Worm (Caenorhabditis elegans): ENCODE data around the gene C46A5.1.

C46A5.1 gene

ce11 chrIV:7800338-7800737 is 36.6 kb downstream of the C46A5.1 start:
- peak; percentile 21 for TF ChIP-seq F49E8.2 (tag; optimal IDR thresholded peaks at IDR 0.05; ENCODE audit: borderline replicate concordance)
- peak; percentile 61 for TF ChIP-seq snpc-1.2 (GFP tag; IDR thresholded peaks at IDR 0.05)
- no peak for TF ChIP-seq nhr-41 (GFP tag; IDR thresholded peaks at IDR 0.05)

- no peak for TF ChIP-seq php-3 (GFP tag; IDR thresholded peaks at IDR 0.05)
- TF ChIP-seq ctbp-1 (GFP tag; IDR thresholded peaks at IDR 0.05), result no peak
- TF ChIP-seq attf-4 (tag; optimal IDR thresholded peaks at IDR 0.05), result no peak
- TF ChIP-seq aha-1 (tag), result no peak
- TF ChIP-seq ceh-82 (tag; optimal IDR thresholded peaks at IDR 0.05), result no peak
- no peak for TF ChIP-seq aly-2 (tag; optimal IDR thresholded peaks at IDR 0.05)
- no peak for TF ChIP-seq cey-2 (tag; optimal IDR thresholded peaks at IDR 0.05; ENCODE audit: borderline replicate concordance, insufficient read depth)
- no peak for TF ChIP-seq lin-15B (tag; optimal IDR thresholded peaks at IDR 0.05)
- no peak for TF ChIP-seq lin-38 (GFP tag; IDR thresholded peaks at IDR 0.05)
- TF ChIP-seq snpc-4 (tag; optimal IDR thresholded peaks at IDR 0.05), result no peak
- no peak for TF ChIP-seq lin-29 (GFP tag; IDR thresholded peaks at IDR 0.05)
- no peak for TF ChIP-seq unc-62 (GFP tag; optimal IDR thresholded peaks at IDR 0.05 in 1 of 2)
- TF ChIP-seq unc-62 (tag; optimal IDR thresholded peaks at IDR 0.05), result no peak
- TF ChIP-seq daf-8 (GFP tag; IDR thresholded peaks at IDR 0.05), result no peak
- no peak for TF ChIP-seq zag-1 (tag; optimal IDR thresholded peaks at IDR 0.05)
- TF ChIP-seq tra-1 (GFP tag; IDR thresholded peaks at IDR 0.05), result no peak
- no peak for TF ChIP-seq daf-16 (GFP tag; optimal IDR thresholded peaks at IDR 0.05)
- no peak for TF ChIP-seq daf-16 (tag; optimal IDR thresholded peaks at IDR 0.05)
- no peak for TF ChIP-seq set-16 (GFP tag; IDR thresholded peaks at IDR 0.05)
- TF ChIP-seq nhr-76 (tag; optimal IDR thresholded peaks at IDR 0.05), result no peak
- no peak for TF ChIP-seq nhr-25 (tag; optimal IDR thresholded peaks at IDR 0.05; ENCODE audit: borderline replicate concordance, insufficient read depth)
Measured at ce11 chrIV:7803250-7803649, 39.5 kb downstream of the C46A5.1 start, which contains the start of gene C33H5.16. TSS of gene C33H5.16 (minus strand) at chrIV:7803350.

- TF ChIP-seq F44E2.7 (GFP tag; IDR thresholded peaks at IDR 0.05), result no peak
- TF ChIP-seq unc-39 (tag; optimal IDR thresholded peaks at IDR 0.05), result no peak
- no peak for TF ChIP-seq dve-1 (tag; optimal IDR thresholded peaks at IDR 0.05; ENCODE audit: insufficient read depth)
- TF ChIP-seq T26A8.4 (GFP tag; IDR thresholded peaks at IDR 0.05), result no peak
- no peak for TF ChIP-seq duxl-1 (tag; optimal IDR thresholded peaks at IDR 0.05; ENCODE audit: poor library complexity)
- TF ChIP-seq mxl-3 (GFP tag; optimal IDR thresholded peaks at IDR 0.05), result no peak
- no peak for TF ChIP-seq fkh-10 (GFP tag; optimal IDR thresholded peaks at IDR 0.05)
- no peak for TF ChIP-seq hmg-1.1 (GFP tag; IDR thresholded peaks at IDR 0.05)
- TF ChIP-seq madf-9 (GFP tag; conservative IDR thresholded peaks at IDR 0.05), result no peak
- no peak for TF ChIP-seq nhr-48 (tag; optimal IDR thresholded peaks at IDR 0.05)
- TF ChIP-seq php-3 (GFP tag; IDR thresholded peaks at IDR 0.05), result no peak
- TF ChIP-seq nhr-111 (GFP tag; optimal IDR thresholded peaks at IDR 0.05), result no peak
- TF ChIP-seq lin-15B (tag; optimal IDR thresholded peaks at IDR 0.05), result no peak
- no peak for TF ChIP-seq dmd-9 (GFP tag; IDR thresholded peaks at IDR 0.05)
- no peak for TF ChIP-seq madf-5 (GFP tag; IDR thresholded peaks at IDR 0.05)
Measured at ce11 chrIV:7804740-7805139, 41.0 kb downstream of the C46A5.1 start, which contains the start of gene C33H5.2. TSS of gene C33H5.2 (plus strand) at chrIV:7805040.

ce11 chrIV:7808583-7808982 is 44.9 kb downstream of the C46A5.1 start, which contains the start of gene C33H5.1:
TSS of gene C33H5.1 (plus strand) at chrIV:7808912.
- no peak for TF ChIP-seq fos-1 (tag; optimal IDR thresholded peaks at IDR 0.05)
- peak; percentile 70 for TF ChIP-seq aha-1 (tag)
